In genomic region chrX:6736358-6736991, ce11 we compare ENCODE assay signal across 5 worm cellular contexts.
TF ChIP-seq lines count a peak whose summit lies in the region.

No protein-coding gene starts in this region.

TF ChIP-seq in whole organism, L1 larva, 84 proteins besides CTCF, POLR2A, EP300 and RAD21 (continued from another document and continues in another):
- peak; percentile 99 for TF ChIP-seq nhr-85 (tag; lab: Kevin White, UChicago)
- TF ChIP-seq elt-2 (tag; optimal IDR thresholded peaks at IDR 0.05; lab: Kevin White, UChicago), result peak; percentile 88
- TF ChIP-seq nhr-28 (tag; optimal IDR thresholded peaks at IDR 0.05; lab: Kevin White, UChicago), result no peak
- TF ChIP-seq snpc-4 (tag; optimal IDR thresholded peaks at IDR 0.05; lab: Kevin White, UChicago), result no peak
- TF ChIP-seq tbx-2 (tag; optimal IDR thresholded peaks at IDR 0.05; lab: Kevin White, UChicago), result peak; percentile 71
- TF ChIP-seq Y116A8C.19 (tag; optimal IDR thresholded peaks at IDR 0.05; lab: Kevin White, UChicago; ENCODE audit: borderline replicate concordance), result no peak
- TF ChIP-seq swsn-7 (tag; optimal IDR thresholded peaks at IDR 0.05; lab: Kevin White, UChicago), result peak; percentile 64
- peak; percentile 35 for TF ChIP-seq ztf-4 (tag; optimal IDR thresholded peaks at IDR 0.05; lab: Kevin White, UChicago)
- TF ChIP-seq C04F5.9 (tag; optimal IDR thresholded peaks at IDR 0.05; lab: Kevin White, UChicago), result no peak
- TF ChIP-seq efl-1 (optimal IDR thresholded peaks at IDR 0.05; lab: Kevin White, UChicago), result peak in 1 of 2 experiments; percentile 26
- TF ChIP-seq efl-1 (GFP tag; optimal IDR thresholded peaks at IDR 0.05 in 1 of 2; lab: Kevin White, UChicago), result peak in 1 of 2 experiments; percentile 45
- peak; percentile 69 for TF ChIP-seq irx-1 (tag; optimal IDR thresholded peaks at IDR 0.05; lab: Kevin White, UChicago)
- TF ChIP-seq fkh-10 (GFP tag; optimal IDR thresholded peaks at IDR 0.05; lab: Kevin White, UChicago), result peak; percentile 73
- no peak for TF ChIP-seq mdl-1 (tag; optimal IDR thresholded peaks at IDR 0.05; lab: Kevin White, UChicago)
- peak; percentile 3 for TF ChIP-seq nhr-77 (tag; optimal IDR thresholded peaks at IDR 0.05; lab: Kevin White, UChicago)
- no peak for TF ChIP-seq ets-5 (GFP tag; IDR thresholded peaks at IDR 0.05; lab: Robert Waterston, UW)
- no peak for TF ChIP-seq hlh-17 (GFP tag; optimal IDR thresholded peaks at IDR 0.05; lab: Kevin White, UChicago; ENCODE audit: borderline replicate concordance)
- TF ChIP-seq rnt-1 (tag; optimal IDR thresholded peaks at IDR 0.05; lab: Kevin White, UChicago), result peak; percentile 21
- TF ChIP-seq mef-2 (tag; optimal IDR thresholded peaks at IDR 0.05; lab: Kevin White, UChicago), result no peak
- TF ChIP-seq lin-14 (GFP tag; optimal IDR thresholded peaks at IDR 0.05; lab: Kevin White, UChicago), result peak; percentile 93
- no peak for TF ChIP-seq lin-39 (tag; optimal IDR thresholded peaks at IDR 0.05; lab: Kevin White, UChicago)
- TF ChIP-seq elt-3 (tag; optimal IDR thresholded peaks at IDR 0.05; lab: Kevin White, UChicago), result peak; percentile 94 to 99 (median 98)
- TF ChIP-seq ama-1 (optimal IDR thresholded peaks at IDR 0.05; lab: Kevin White, UChicago), result no peak
- TF ChIP-seq grh-1 (GFP tag; IDR thresholded peaks at IDR 0.05; lab: Robert Waterston, UW), result peak; percentile 68
- no peak for TF ChIP-seq alr-1 (tag; optimal IDR thresholded peaks at IDR 0.05; lab: Kevin White, UChicago; ENCODE audit: borderline replicate concordance)
- TF ChIP-seq dpl-1 (GFP tag; optimal IDR thresholded peaks at IDR 0.05; lab: Kevin White, UChicago), result peak in 1 of 3 experiments; percentile 17

TF ChIP-seq in whole organism, L2 larva, 48 proteins besides CTCF, POLR2A, EP300 and RAD21 (continued from another document and continues in another):
- no peak for TF ChIP-seq nhr-10 (tag; optimal IDR thresholded peaks at IDR 0.05; lab: Kevin White, UChicago)
- peak; percentile 93 for TF ChIP-seq sma-9 (GFP tag; optimal IDR thresholded peaks at IDR 0.05; lab: Kevin White, UChicago)
- TF ChIP-seq sma-9 (tag; optimal IDR thresholded peaks at IDR 0.05; lab: Kevin White, UChicago), result no peak
- TF ChIP-seq lsy-2 (tag; optimal IDR thresholded peaks at IDR 0.05; lab: Kevin White, UChicago), result peak in 1 of 2 experiments; percentile 63
- TF ChIP-seq ztf-11 (tag; optimal IDR thresholded peaks at IDR 0.05; lab: Kevin White, UChicago), result no peak
- peak; percentile 68 for TF ChIP-seq F13H6.1 (tag; optimal IDR thresholded peaks at IDR 0.05; lab: Kevin White, UChicago)
- TF ChIP-seq ama-1 (optimal IDR thresholded peaks at IDR 0.05; lab: Kevin White, UChicago), result peak; percentile 17
- TF ChIP-seq elt-1 (tag; optimal IDR thresholded peaks at IDR 0.05; lab: Kevin White, UChicago), result no peak
- no peak for TF ChIP-seq ceh-82 (tag; optimal IDR thresholded peaks at IDR 0.05; lab: Kevin White, UChicago)
- TF ChIP-seq ztf-1 (GFP tag; conservative IDR thresholded peaks at IDR 0.05; lab: Robert Waterston, UW), result no peak
- TF ChIP-seq ztf-4 (tag; optimal IDR thresholded peaks at IDR 0.05; lab: Kevin White, UChicago), result peak; percentile 19
- TF ChIP-seq lin-39 (tag; optimal IDR thresholded peaks at IDR 0.05; lab: Kevin White, UChicago), result no peak
- peak; percentile 80 to 84 for TF ChIP-seq mdl-1 (tag; optimal IDR thresholded peaks at IDR 0.05; lab: Kevin White, UChicago)
- TF ChIP-seq ceh-16 (tag; optimal IDR thresholded peaks at IDR 0.05; lab: Kevin White, UChicago), result no peak
- TF ChIP-seq crh-2 (tag; optimal IDR thresholded peaks at IDR 0.05; lab: Kevin White, UChicago), result peak; percentile 66
- TF ChIP-seq lin-11 (tag; optimal IDR thresholded peaks at IDR 0.05; lab: Kevin White, UChicago), result no peak
- peak; percentile 21 for TF ChIP-seq dmd-4 (tag; optimal IDR thresholded peaks at IDR 0.05; lab: Kevin White, UChicago)
- no peak for TF ChIP-seq unc-62 (GFP tag; optimal IDR thresholded peaks at IDR 0.05; lab: Kevin White, UChicago)
- no peak for TF ChIP-seq mbf-1 (tag; optimal IDR thresholded peaks at IDR 0.05; lab: Kevin White, UChicago)
- TF ChIP-seq nhr-21 (tag; optimal IDR thresholded peaks at IDR 0.05; lab: Kevin White, UChicago), result peak; percentile 96
- no peak for TF ChIP-seq unc-55 (GFP tag; optimal IDR thresholded peaks at IDR 0.05; lab: Kevin White, UChicago)
- TF ChIP-seq lin-13 (GFP tag; optimal IDR thresholded peaks at IDR 0.05; lab: Kevin White, UChicago), result no peak
- no peak for TF ChIP-seq mab-5 (tag; optimal IDR thresholded peaks at IDR 0.05; lab: Kevin White, UChicago)
- TF ChIP-seq sem-4 (tag; optimal IDR thresholded peaks at IDR 0.05; lab: Kevin White, UChicago), result peak; percentile 32
- peak; percentile 14 for TF ChIP-seq elt-3 (tag; optimal IDR thresholded peaks at IDR 0.05; lab: Kevin White, UChicago)
- TF ChIP-seq skn-1 (tag; optimal IDR thresholded peaks at IDR 0.05; lab: Kevin White, UChicago), result no peak
- no peak for TF ChIP-seq unc-39 (tag; optimal IDR thresholded peaks at IDR 0.05; lab: Kevin White, UChicago)
- TF ChIP-seq nhr-6 (tag; optimal IDR thresholded peaks at IDR 0.05; lab: Kevin White, UChicago), result peak; percentile 76

TF ChIP-seq in whole organism, L3 larva, 47 proteins besides CTCF, POLR2A, EP300 and RAD21 (continued from another document):
- peak; percentile 61 for TF ChIP-seq nhr-11 (tag; optimal IDR thresholded peaks at IDR 0.05; lab: Kevin White, UChicago)
- TF ChIP-seq eor-1 (tag; optimal IDR thresholded peaks at IDR 0.05; lab: Kevin White, UChicago), result no peak
- peak; percentile 46 for TF ChIP-seq pqm-1 (tag; optimal IDR thresholded peaks at IDR 0.05; lab: Kevin White, UChicago)
- peak; percentile 28 for TF ChIP-seq nfya-1 (tag; optimal IDR thresholded peaks at IDR 0.05; lab: Kevin White, UChicago; ENCODE audit: insufficient read depth)
- TF ChIP-seq elt-2 (tag; optimal IDR thresholded peaks at IDR 0.05; lab: Kevin White, UChicago), result peak; percentile 94
- TF ChIP-seq mml-1 (tag; optimal IDR thresholded peaks at IDR 0.05; lab: Kevin White, UChicago), result peak; percentile 50
- TF ChIP-seq egl-27 (tag; optimal IDR thresholded peaks at IDR 0.05; lab: Kevin White, UChicago), result peak; percentile 63
- TF ChIP-seq fkh-10 (GFP tag; optimal IDR thresholded peaks at IDR 0.05; lab: Kevin White, UChicago), result peak; percentile 90
- no peak for TF ChIP-seq daf-12 (tag; optimal IDR thresholded peaks at IDR 0.05; lab: Kevin White, UChicago)
- TF ChIP-seq lsy-12 (tag; optimal IDR thresholded peaks at IDR 0.05; lab: Kevin White, UChicago), result no peak
- peak; percentile 16 for TF ChIP-seq skn-1 (tag; optimal IDR thresholded peaks at IDR 0.05; lab: Kevin White, UChicago)
- TF ChIP-seq nhr-43 (tag; optimal IDR thresholded peaks at IDR 0.05; lab: Kevin White, UChicago; ENCODE audit: poor library complexity, severe bottlenecking), result peak; percentile 95

TF ChIP-seq in whole organism, L4 larva, 104 proteins besides CTCF, POLR2A, EP300 and RAD21 (continued from another document and continues in another):
- TF ChIP-seq vab-7 (GFP tag; IDR thresholded peaks at IDR 0.05; lab: Robert Waterston, UW) (0 out of 2 replicates have a peak, but pooled peaks have one; percentile 25), tra-1 (GFP tag; IDR thresholded peaks at IDR 0.05; lab: Robert Waterston, UW) (no peak), ztf-7 (tag; optimal IDR thresholded peaks at IDR 0.05; lab: Kevin White, UChicago) (no peak), cey-2 (tag; optimal IDR thresholded peaks at IDR 0.05; lab: Kevin White, UChicago; ENCODE audit: borderline replicate concordance, insufficient read depth) (peak; percentile 68), F37D6.2 (tag; optimal IDR thresholded peaks at IDR 0.05; lab: Kevin White, UChicago) (no peak), mdl-1 (tag; optimal IDR thresholded peaks at IDR 0.05; lab: Kevin White, UChicago) (peak; percentile 97 to 98), hlh-30 (tag; optimal IDR thresholded peaks at IDR 0.05; lab: Kevin White, UChicago; ENCODE audit: insufficient read depth) (peak; percentile 97), dve-1 (tag; optimal IDR thresholded peaks at IDR 0.05; lab: Kevin White, UChicago; ENCODE audit: insufficient read depth) (peak; percentile 50), aha-1 (tag; lab: Kevin White, UChicago) (peak; percentile 97), T20F7.1 (GFP tag; optimal IDR thresholded peaks at IDR 0.05; lab: Kevin White, UChicago) (peak; percentile 14), gei-8 (GFP tag; optimal IDR thresholded peaks at IDR 0.05; lab: Kevin White, UChicago) (peak; percentile 27), fkh-10 (GFP tag; optimal IDR thresholded peaks at IDR 0.05; lab: Kevin White, UChicago) (peak; percentile 52), daf-12 (tag; optimal IDR thresholded peaks at IDR 0.05; lab: Kevin White, UChicago) (no peak), dmd-6 (GFP tag; IDR thresholded peaks at IDR 0.05; lab: Robert Waterston, UW) (peak; percentile 91), lin-1 (GFP tag; IDR thresholded peaks at IDR 0.05; lab: Robert Waterston, UW) (peak; percentile 57; the same call in 1 of the 2 replicates), mes-2 (tag; optimal IDR thresholded peaks at IDR 0.05; lab: Kevin White, UChicago; ENCODE audit: poor library complexity, severe bottlenecking) (peak; percentile 25), ceh-82 (tag; optimal IDR thresholded peaks at IDR 0.05; lab: Kevin White, UChicago) (no peak), lin-39 (tag; optimal IDR thresholded peaks at IDR 0.05; lab: Kevin White, UChicago) (no peak), dpl-1 (GFP tag; optimal IDR thresholded peaks at IDR 0.05; lab: Kevin White, UChicago) (peak; percentile 45), nhr-25 (tag; optimal IDR thresholded peaks at IDR 0.05; lab: Kevin White, UChicago; ENCODE audit: borderline replicate concordance, insufficient read depth) (peak; percentile 63), ceh-20 (GFP tag; IDR thresholded peaks at IDR 0.05; lab: Robert Waterston, UW) (peak; percentile 62; the same call in 1 of the 2 replicates), hlh-11 (tag; optimal IDR thresholded peaks at IDR 0.05; lab: Kevin White, UChicago) (peak; percentile 95), lin-29 (GFP tag; IDR thresholded peaks at IDR 0.05; lab: Robert Waterston, UW) (peak; percentile 37; the same call in 1 of the 2 replicates), dmd-8 (GFP tag; IDR thresholded peaks at IDR 0.05; lab: Robert Waterston, UW) (0 out of 2 replicates have a peak, but pooled peaks have one; percentile 6), duxl-1 (tag; optimal IDR thresholded peaks at IDR 0.05; lab: Kevin White, UChicago; ENCODE audit: poor library complexity) (no peak), Y5F2A.4 (GFP tag; optimal IDR thresholded peaks at IDR 0.05; lab: Kevin White, UChicago) (no peak), mep-1 (tag; optimal IDR thresholded peaks at IDR 0.05; lab: Kevin White, UChicago) (peak; percentile 72), ctbp-1 (GFP tag; IDR thresholded peaks at IDR 0.05; lab: Robert Waterston, UW) (peak; percentile 55; the same call in 1 of the 2 replicates), mxl-3 (GFP tag; optimal IDR thresholded peaks at IDR 0.05; lab: Kevin White, UChicago) (peak; percentile 80), nhr-11 (tag; optimal IDR thresholded peaks at IDR 0.05; lab: Kevin White, UChicago) (peak; percentile 14), jun-1 (tag; optimal IDR thresholded peaks at IDR 0.05; lab: Kevin White, UChicago) (no peak), nhr-28 (tag; optimal IDR thresholded peaks at IDR 0.05; lab: Kevin White, UChicago) (peak; percentile 77), daf-16 (GFP tag; optimal IDR thresholded peaks at IDR 0.05; lab: Kevin White, UChicago) (peak in 1 of 2 experiments; percentile 73), daf-16 (tag; optimal IDR thresholded peaks at IDR 0.05; lab: Kevin White, UChicago) (peak; percentile 95)

TF ChIP-seq in whole organism, young adult, 124 proteins besides CTCF, POLR2A, EP300 and RAD21 (continued from another document):
- TF ChIP-seq dpff-1 (tag; optimal IDR thresholded peaks at IDR 0.05; lab: Kevin White, UChicago), result no peak
- no peak for TF ChIP-seq nfya-2 (GFP tag; IDR thresholded peaks at IDR 0.05; lab: Robert Waterston, UW)
- TF ChIP-seq lin-35 (GFP tag; optimal IDR thresholded peaks at IDR 0.05; lab: Kevin White, UChicago), result no peak
- peak; percentile 44 for TF ChIP-seq die-1 (tag; optimal IDR thresholded peaks at IDR 0.05; lab: Kevin White, UChicago)
- peak; percentile 54 for TF ChIP-seq ztf-26 (tag; optimal IDR thresholded peaks at IDR 0.05; lab: Kevin White, UChicago)
- no peak for TF ChIP-seq F39B2.1 (GFP tag; IDR thresholded peaks at IDR 0.05; lab: Robert Waterston, UW)
- no peak for TF ChIP-seq Y67H2A.10 (GFP tag; conservative IDR thresholded peaks at IDR 0.05; lab: Robert Waterston, UW)
- peak; percentile 51 for TF ChIP-seq dox-1 (GFP tag; IDR thresholded peaks at IDR 0.05; lab: Robert Waterston, UW)
- no peak for TF ChIP-seq efl-1 (GFP tag; optimal IDR thresholded peaks at IDR 0.05; lab: Kevin White, UChicago)
- peak; percentile 63 for TF ChIP-seq lin-40 (tag; optimal IDR thresholded peaks at IDR 0.05; lab: Kevin White, UChicago)
- no peak for TF ChIP-seq aptf-2 (GFP tag; conservative IDR thresholded peaks at IDR 0.05; lab: Robert Waterston, UW)
- peak; percentile 64; the same call in 1 of the 2 replicates for TF ChIP-seq lin-26 (GFP tag; IDR thresholded peaks at IDR 0.05; lab: Robert Waterston, UW)
- TF ChIP-seq B0019.2 (GFP tag; conservative IDR thresholded peaks at IDR 0.05; lab: Robert Waterston, UW), result no peak
- no peak for TF ChIP-seq snpc-3.4 (tag; optimal IDR thresholded peaks at IDR 0.05; lab: Kevin White, UChicago)
- TF ChIP-seq pbrm-1 (GFP tag; IDR thresholded peaks at IDR 0.05; lab: Robert Waterston, UW), result no peak
- TF ChIP-seq egl-44 (GFP tag; IDR thresholded peaks at IDR 0.05; lab: Robert Waterston, UW), result no peak
- no peak for TF ChIP-seq B0035.1 (tag; optimal IDR thresholded peaks at IDR 0.05; lab: Kevin White, UChicago)
- TF ChIP-seq snpc-4 (GFP tag; optimal IDR thresholded peaks at IDR 0.05; lab: Kevin White, UChicago), result no peak
- no peak for TF ChIP-seq snpc-4 (tag; optimal IDR thresholded peaks at IDR 0.05; lab: Kevin White, UChicago)
- TF ChIP-seq pha-4 (tag; optimal IDR thresholded peaks at IDR 0.05; lab: Kevin White, UChicago), result no peak
- 0 out of 2 replicates have a peak, but pooled peaks have one; percentile 21 for TF ChIP-seq C06A6.2 (GFP tag; conservative IDR thresholded peaks at IDR 0.05; lab: Robert Waterston, UW)
- TF ChIP-seq B0261.1 (tag; optimal IDR thresholded peaks at IDR 0.05; lab: Kevin White, UChicago), result no peak
- TF ChIP-seq nhr-80 (tag; optimal IDR thresholded peaks at IDR 0.05; lab: Kevin White, UChicago), result peak; percentile 85
- TF ChIP-seq attf-6 (GFP tag; IDR thresholded peaks at IDR 0.05; lab: Robert Waterston, UW), result no peak
- no peak for TF ChIP-seq sptf-2 (GFP tag; optimal IDR thresholded peaks at IDR 0.05; lab: Kevin White, UChicago)
- no peak for TF ChIP-seq snpc-1.1 (tag; optimal IDR thresholded peaks at IDR 0.05; lab: Kevin White, UChicago; ENCODE audit: insufficient read depth)
- TF ChIP-seq nfyb-1 (GFP tag; IDR thresholded peaks at IDR 0.05; lab: Robert Waterston, UW), result no peak
- TF ChIP-seq F57C9.4 (tag; optimal IDR thresholded peaks at IDR 0.05; lab: Kevin White, UChicago), result no peak
- no peak for TF ChIP-seq lin-54 (GFP tag; optimal IDR thresholded peaks at IDR 0.05; lab: Kevin White, UChicago)
- TF ChIP-seq B0336.3 (GFP tag; IDR thresholded peaks at IDR 0.05; lab: Robert Waterston, UW), result 0 out of 2 replicates have a peak, but pooled peaks have one; percentile 18
- TF ChIP-seq nhr-27 (tag; optimal IDR thresholded peaks at IDR 0.05; lab: Kevin White, UChicago), result no peak
- TF ChIP-seq let-526 (GFP tag; IDR thresholded peaks at IDR 0.05; lab: Robert Waterston, UW), result no peak
- TF ChIP-seq zim-3 (tag; optimal IDR thresholded peaks at IDR 0.05; lab: Kevin White, UChicago), result no peak
- TF ChIP-seq F55B11.4 (tag; optimal IDR thresholded peaks at IDR 0.05; lab: Kevin White, UChicago; ENCODE audit: borderline replicate concordance, insufficient read depth), result no peak
- TF ChIP-seq attf-5 (GFP tag; optimal IDR thresholded peaks at IDR 0.05; lab: Kevin White, UChicago), result peak; percentile 11
- TF ChIP-seq bed-1 (GFP tag; IDR thresholded peaks at IDR 0.05; lab: Robert Waterston, UW), result no peak
- no peak for TF ChIP-seq lsy-27 (tag; optimal IDR thresholded peaks at IDR 0.05; lab: Kevin White, UChicago; ENCODE audit: borderline replicate concordance, insufficient read depth)
- no peak for TF ChIP-seq cebp-2 (GFP tag; IDR thresholded peaks at IDR 0.05; lab: Robert Waterston, UW)
- no peak for TF ChIP-seq T07F8.4 (tag; optimal IDR thresholded peaks at IDR 0.05; lab: Kevin White, UChicago)
- no peak for TF ChIP-seq gei-17 (GFP tag; optimal IDR thresholded peaks at IDR 0.05; lab: Kevin White, UChicago)
